Worm (Caenorhabditis elegans) whole organism, early embryonic: ENCODE measurements around the gene rde-1.

Experiments
- B0310.2 ChIP-seq: sonication (generic microtip); optimal IDR thresholded peaks from 2 replicates; lab custom pipeline; 2016; ENCODE audit warnings: mild to moderate bottlenecking, missing genetic modification characterization, missing compliant biosample characterization
- F13C5.2 ChIP-seq: sonication (generic microtip); optimal IDR thresholded peaks from 2 replicates; lab custom pipeline; 2017; ENCODE audit warnings: mild to moderate bottlenecking, missing genetic modification characterization, inconsistent platforms, missing compliant biosample characterization
- aly-1 ChIP-seq: sonication (generic microtip); optimal IDR thresholded peaks from 2 replicates; lab custom pipeline; 2016; ENCODE audit warnings: missing genetic modification characterization, missing compliant biosample characterization
- ama-1 ChIP-seq: fragments of 150-350 bp; optimal IDR thresholded peaks from 2 replicates; lab custom pipeline; 2014
- ceh-13 ChIP-seq: fragments of 200-800 bp; sonication (Bioruptor generic); optimal IDR thresholded peaks from 2 replicates; lab custom pipeline; 2018; ENCODE audit warnings: mild to moderate bottlenecking, missing genetic modification characterization, missing compliant biosample characterization
- ceh-36 ChIP-seq: sonication (generic microtip); optimal IDR thresholded peaks from 2 replicates; lab custom pipeline; 2016; ENCODE audit warnings: missing genetic modification characterization, inconsistent platforms, missing compliant biosample characterization
- ets-7 ChIP-seq: sonication (generic microtip); optimal IDR thresholded peaks from 2 replicates; lab custom pipeline; 2016; ENCODE audit warnings: missing genotype, missing genetic modification characterization, missing compliant biosample characterization
- flt-1 ChIP-seq: fragments of 200-800 bp; sonication (Bioruptor generic); IDR thresholded peaks from 2 replicates; pipeline ENCODE4 v1.3.6; 2022; ENCODE audit warnings: missing genetic modification characterization, missing compliant biosample characterization
- hmbx-1 ChIP-seq: sonication (generic microtip); optimal IDR thresholded peaks from 2 replicates; lab custom pipeline; 2016; ENCODE audit warnings: mild to moderate bottlenecking, missing genetic modification characterization, missing compliant biosample characterization
- hmg-4 ChIP-seq: fragments of 200-800 bp; sonication (Bioruptor generic); optimal IDR thresholded peaks from 2 replicates; lab custom pipeline; 2018; ENCODE audit warnings: mild to moderate bottlenecking, missing genetic modification characterization, missing compliant biosample characterization
- hnd-1 ChIP-seq: sonication (generic microtip); optimal IDR thresholded peaks from 2 replicates; lab custom pipeline; 2016; ENCODE audit warnings: missing genetic modification characterization, missing compliant biosample characterization
- pes-1 ChIP-seq: fragments of 200-800 bp; sonication (Bioruptor generic); IDR thresholded peaks from 2 replicates; pipeline ENCODE4 v1.3.6; 2022; ENCODE audit warnings: missing genetic modification reagents, missing genetic modification characterization, missing compliant biosample characterization
- scrt-1 ChIP-seq: fragments of 200-800 bp; sonication (Bioruptor generic); IDR thresholded peaks from 2 replicates; pipeline ENCODE4 v1.3.6; 2022; ENCODE audit warnings: missing genetic modification characterization, missing compliant biosample characterization
- sea-1 ChIP-seq: fragments of 200-800 bp; sonication (Bioruptor generic); conservative IDR thresholded peaks from 2 replicates; pipeline ENCODE4 v1.3.6; 2022; ENCODE audit warnings: missing genetic modification characterization, missing compliant biosample characterization
- tbx-11 ChIP-seq: fragments of 200-800 bp; sonication (Bioruptor generic); IDR thresholded peaks from 2 replicates; pipeline ENCODE4 v1.3.6; 2022; ENCODE audit warnings: missing genetic modification characterization, missing compliant biosample characterization
- tbx-37 ChIP-seq: fragments of 200-800 bp; sonication (Bioruptor generic); conservative IDR thresholded peaks from 2 replicates; pipeline ENCODE4 v1.3.6; 2022; ENCODE audit warnings: missing genetic modification reagents, missing genetic modification characterization, missing compliant biosample characterization
- tra-4 ChIP-seq: sonication (generic microtip); optimal IDR thresholded peaks from 2 replicates; lab custom pipeline; 2017; ENCODE audit warnings: missing genetic modification characterization, missing compliant biosample characterization

rde-1 gene

ce11 chrV:9970119-9970518, 21.3 kb downstream of the rde-1 start:
- TF ChIP-seq flt-1 (GFP tag; lab: Robert Waterston, UW) (peak; percentile 90), tbx-37 (peak; percentile 90), hnd-1 (tag; lab: Kevin White, UChicago) (peak; percentile 87), F13C5.2 (peak; percentile 94), ceh-36 (tag; lab: Kevin White, UChicago) (peak; percentile 92), sea-1 (GFP tag; lab: Robert Waterston, UW) (peak; percentile 96), tbx-11 (GFP tag; lab: Robert Waterston, UW) (peak; percentile 94), hmg-4 (GFP tag; lab: Kevin White, UChicago) (peak; percentile 94), tra-4 (tag; lab: Kevin White, UChicago) (peak; percentile 76), pes-1 (GFP tag; lab: Robert Waterston, UW) (peak; percentile 95), aly-1 (peak; percentile 89), scrt-1 (peak; percentile 97), ets-7 (tag; lab: Kevin White, UChicago) (peak; percentile 86), ceh-13 (GFP tag; lab: Kevin White, UChicago) (peak; percentile 86), B0310.2 (peak; percentile 90), hmbx-1 (tag; lab: Kevin White, UChicago) (peak; percentile 82), ama-1 (no peak)

ce11 chrV:9965891-9966290, 25.6 kb downstream of the rde-1 start:
- no peak for TF ChIP-seq ets-7 (tag; lab: Kevin White, UChicago)

ce11 chrV:9964152-9964785, 27.2 kb downstream of the rde-1 start:
- peak; percentile 31 for TF ChIP-seq hmg-4 (GFP tag; lab: Kevin White, UChicago)
- TF ChIP-seq hmbx-1 (tag; lab: Kevin White, UChicago): no peak
- TF ChIP-seq F13C5.2: no peak
- no peak for TF ChIP-seq sea-1 (GFP tag; lab: Robert Waterston, UW)
- no peak for TF ChIP-seq tbx-37

ce11 chrV:9962916-9963315, 28.5 kb downstream of the rde-1 start:
- no peak for TF ChIP-seq hmg-4 (GFP tag; lab: Kevin White, UChicago)
- no peak for TF ChIP-seq tra-4 (tag; lab: Kevin White, UChicago)
- no peak for TF ChIP-seq ceh-13 (GFP tag; lab: Kevin White, UChicago)

ce11 chrV:9962394-9962793, 29.0 kb downstream of the rde-1 start, which contains the start of gene madf-4:
Gene madf-4, minus strand, starts transcription at chrV:9962494.
- no peak for TF ChIP-seq pes-1 (GFP tag; lab: Robert Waterston, UW)

ce11 chrV:9960376-9960775, 31.1 kb downstream of the rde-1 start, which contains the start of gene T07C12.10:
Gene T07C12.10, minus strand, starts transcription at chrV:9960476.
- TF ChIP-seq pes-1 (GFP tag; lab: Robert Waterston, UW) (no peak), ceh-13 (GFP tag; lab: Kevin White, UChicago) (no peak), flt-1 (GFP tag; lab: Robert Waterston, UW) (no peak), aly-1 (no peak), hmg-4 (GFP tag; lab: Kevin White, UChicago) (no peak), scrt-1 (no peak), B0310.2 (no peak), ceh-36 (tag; lab: Kevin White, UChicago) (no peak), tra-4 (tag; lab: Kevin White, UChicago) (no peak), ama-1 (no peak), ets-7 (tag; lab: Kevin White, UChicago) (no peak), tbx-37 (no peak), sea-1 (GFP tag; lab: Robert Waterston, UW) (no peak), F13C5.2 (no peak), hnd-1 (tag; lab: Kevin White, UChicago) (no peak), tbx-11 (GFP tag; lab: Robert Waterston, UW) (no peak), hmbx-1 (tag; lab: Kevin White, UChicago) (no peak)

ce11 chrV:9958654-9959053, 32.8 kb downstream of the rde-1 start:
- TF ChIP-seq pes-1 (GFP tag; lab: Robert Waterston, UW) (no peak), flt-1 (GFP tag; lab: Robert Waterston, UW) (no peak), tbx-37 (no peak), sea-1 (GFP tag; lab: Robert Waterston, UW) (no peak), aly-1 (no peak), ets-7 (tag; lab: Kevin White, UChicago) (no peak), F13C5.2 (no peak), ceh-13 (GFP tag; lab: Kevin White, UChicago) (no peak), ama-1 (no peak), B0310.2 (no peak), hnd-1 (tag; lab: Kevin White, UChicago) (no peak), tbx-11 (GFP tag; lab: Robert Waterston, UW) (no peak), scrt-1 (no peak)

ce11 chrV:9958231-9958630, 33.2 kb downstream of the rde-1 start, which contains the start of gene anmt-3:
Gene anmt-3, minus strand, starts transcription at chrV:9958331.
- TF ChIP-seq hmbx-1 (tag; lab: Kevin White, UChicago): no peak
- TF ChIP-seq aly-1: no peak

ce11 chrV:9952396-9952795, 39.0 kb downstream of the rde-1 start, which contains the start of gene mam-5:
Gene mam-5, plus strand, starts transcription at chrV:9952699.
- no peak for TF ChIP-seq scrt-1
- no peak for TF ChIP-seq aly-1
- TF ChIP-seq tra-4 (tag; lab: Kevin White, UChicago): no peak
- no peak for TF ChIP-seq pes-1 (GFP tag; lab: Robert Waterston, UW)
- TF ChIP-seq B0310.2: no peak
- no peak for TF ChIP-seq hnd-1 (tag; lab: Kevin White, UChicago)
- TF ChIP-seq F13C5.2: no peak
- no peak for TF ChIP-seq ets-7 (tag; lab: Kevin White, UChicago)
- no peak for TF ChIP-seq ama-1
- no peak for TF ChIP-seq tbx-37
- no peak for TF ChIP-seq tbx-11 (GFP tag; lab: Robert Waterston, UW)
- no peak for TF ChIP-seq hmg-4 (GFP tag; lab: Kevin White, UChicago)
- TF ChIP-seq hmbx-1 (tag; lab: Kevin White, UChicago): no peak
- no peak for TF ChIP-seq flt-1 (GFP tag; lab: Robert Waterston, UW)
- no peak for TF ChIP-seq ceh-36 (tag; lab: Kevin White, UChicago)
- TF ChIP-seq sea-1 (GFP tag; lab: Robert Waterston, UW): no peak
- no peak for TF ChIP-seq ceh-13 (GFP tag; lab: Kevin White, UChicago)
